Worm (Caenorhabditis elegans): ENCODE results near the gene F48F7.5.

DNA sequence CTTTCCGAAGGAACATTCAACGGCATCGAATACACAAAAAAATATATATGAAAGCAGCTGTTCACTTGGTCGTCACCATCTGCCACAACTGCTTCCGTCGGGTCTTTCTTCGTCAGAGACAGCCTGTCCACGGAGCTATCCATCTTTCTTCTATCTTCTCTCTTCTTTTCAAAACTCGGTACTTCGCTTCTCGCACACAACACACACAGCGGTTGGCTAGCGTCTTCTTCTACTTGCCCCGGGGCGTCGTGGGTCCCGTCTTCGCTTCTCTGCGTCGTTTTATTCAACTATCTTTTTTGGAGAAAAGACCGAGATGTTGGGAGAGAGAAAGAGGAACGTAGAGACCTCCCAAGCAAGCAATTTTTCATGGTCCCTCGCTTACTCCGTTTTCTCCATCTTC, 41.2 kb downstream of the F48F7.5 start:
- no peak for TF ChIP-seq sptf-1 (tag; optimal IDR thresholded peaks at IDR 0.05)
- TF ChIP-seq aha-1 (tag; optimal IDR thresholded peaks at IDR 0.05), result no peak
- no peak for TF ChIP-seq fos-1 (tag; optimal IDR thresholded peaks at IDR 0.05)
- no peak for TF ChIP-seq nhr-11 (tag; optimal IDR thresholded peaks at IDR 0.05)
- TF ChIP-seq nhr-20 (tag; optimal IDR thresholded peaks at IDR 0.05), result peak; percentile 38
- peak; percentile 96 for TF ChIP-seq lin-14 (GFP tag; optimal IDR thresholded peaks at IDR 0.05)

Data from whole organism, L1 larva.